Worm (Caenorhabditis elegans): Measurements from ENCODE around the gene ipla-2.

ipla-2 gene

ce11 chrX:9837989-9838541, at the start of gene ipla-2:
Gene ipla-2, minus strand, starts transcription at chrX:9838039.
- no peak for TF ChIP-seq hnd-1 (tag; optimal IDR thresholded peaks at IDR 0.05)
- TF ChIP-seq F13C5.2 (tag; optimal IDR thresholded peaks at IDR 0.05): peak; percentile 47

- no peak for TF ChIP-seq tra-4 (tag; optimal IDR thresholded peaks at IDR 0.05)
These were observed 46.0 kb upstream of the ipla-2 start, which contains the start of gene mrp-4 for ce11 chrX:9883837-9884324. Gene mrp-4, plus strand, starts transcription at chrX:9884274.

ce11 chrX:9882572-9882971, 44.7 kb upstream of the ipla-2 start:
- TF ChIP-seq aly-1 (tag; optimal IDR thresholded peaks at IDR 0.05) (no peak), tra-4 (tag; optimal IDR thresholded peaks at IDR 0.05) (no peak), ama-1 (optimal IDR thresholded peaks at IDR 0.05) (no peak), hmg-4 (GFP tag; optimal IDR thresholded peaks at IDR 0.05) (no peak), hmbx-1 (tag; optimal IDR thresholded peaks at IDR 0.05) (no peak), hnd-1 (tag; optimal IDR thresholded peaks at IDR 0.05) (no peak), ets-7 (tag; optimal IDR thresholded peaks at IDR 0.05) (no peak), tbx-11 (GFP tag; IDR thresholded peaks at IDR 0.05) (no peak), ceh-13 (GFP tag; optimal IDR thresholded peaks at IDR 0.05) (no peak), pes-1 (GFP tag; IDR thresholded peaks at IDR 0.05) (no peak), tbx-37 (GFP tag; conservative IDR thresholded peaks at IDR 0.05) (no peak), F13C5.2 (tag; optimal IDR thresholded peaks at IDR 0.05) (no peak)

ce11 chrX:9882112-9882511, 44.3 kb upstream of the ipla-2 start, which contains the start of gene glo-1:
Gene glo-1, minus strand, starts transcription at chrX:9882212.
- TF ChIP-seq tbx-37 (GFP tag; conservative IDR thresholded peaks at IDR 0.05): no peak
- no peak for TF ChIP-seq B0310.2 (tag; optimal IDR thresholded peaks at IDR 0.05)
- TF ChIP-seq ama-1 (optimal IDR thresholded peaks at IDR 0.05): no peak
- no peak for TF ChIP-seq flt-1 (GFP tag; IDR thresholded peaks at IDR 0.05)
- no peak for TF ChIP-seq aly-1 (tag; optimal IDR thresholded peaks at IDR 0.05)
- TF ChIP-seq ets-7 (tag; optimal IDR thresholded peaks at IDR 0.05): no peak
- TF ChIP-seq ceh-13 (GFP tag; optimal IDR thresholded peaks at IDR 0.05): no peak
- TF ChIP-seq scrt-1 (GFP tag; IDR thresholded peaks at IDR 0.05): no peak
- TF ChIP-seq hnd-1 (tag; optimal IDR thresholded peaks at IDR 0.05): no peak
- TF ChIP-seq F13C5.2 (tag; optimal IDR thresholded peaks at IDR 0.05): no peak
- TF ChIP-seq pes-1 (GFP tag; IDR thresholded peaks at IDR 0.05): no peak
- TF ChIP-seq sea-1 (GFP tag; conservative IDR thresholded peaks at IDR 0.05): no peak
- no peak for TF ChIP-seq ceh-36 (tag; optimal IDR thresholded peaks at IDR 0.05)
- no peak for TF ChIP-seq hmbx-1 (tag; optimal IDR thresholded peaks at IDR 0.05)
- no peak for TF ChIP-seq hmg-4 (GFP tag; optimal IDR thresholded peaks at IDR 0.05)
- TF ChIP-seq tra-4 (tag; optimal IDR thresholded peaks at IDR 0.05): no peak
- no peak for TF ChIP-seq tbx-11 (GFP tag; IDR thresholded peaks at IDR 0.05)

- TF ChIP-seq tra-4 (tag; optimal IDR thresholded peaks at IDR 0.05) (no peak), hmbx-1 (tag; optimal IDR thresholded peaks at IDR 0.05) (no peak)
These were observed 39.3 kb upstream of the ipla-2 start, which contains the start of gene R07B1.9 for ce11 chrX:9877117-9877516. Gene R07B1.9, plus strand, starts transcription at chrX:9877417.

- TF ChIP-seq pes-1 (GFP tag; IDR thresholded peaks at IDR 0.05) (no peak), scrt-1 (GFP tag; IDR thresholded peaks at IDR 0.05) (no peak), F13C5.2 (tag; optimal IDR thresholded peaks at IDR 0.05) (no peak), hmg-4 (GFP tag; optimal IDR thresholded peaks at IDR 0.05) (no peak), aly-1 (tag; optimal IDR thresholded peaks at IDR 0.05) (no peak), sea-1 (GFP tag; conservative IDR thresholded peaks at IDR 0.05) (no peak), hmbx-1 (tag; optimal IDR thresholded peaks at IDR 0.05) (no peak), flt-1 (GFP tag; IDR thresholded peaks at IDR 0.05) (no peak), B0310.2 (tag; optimal IDR thresholded peaks at IDR 0.05) (no peak), ceh-36 (tag; optimal IDR thresholded peaks at IDR 0.05) (no peak), hnd-1 (tag; optimal IDR thresholded peaks at IDR 0.05) (no peak), tra-4 (tag; optimal IDR thresholded peaks at IDR 0.05) (no peak), ceh-13 (GFP tag; optimal IDR thresholded peaks at IDR 0.05) (no peak), ama-1 (optimal IDR thresholded peaks at IDR 0.05) (no peak), ets-7 (tag; optimal IDR thresholded peaks at IDR 0.05) (no peak)
These were observed 34.7 kb upstream of the ipla-2 start, which contains the start of gene R07B1.8 for ce11 chrX:9872554-9872953. Gene R07B1.8, minus strand, starts transcription at chrX:9872654.

- TF ChIP-seq hnd-1 (tag; optimal IDR thresholded peaks at IDR 0.05) (no peak), tbx-37 (GFP tag; conservative IDR thresholded peaks at IDR 0.05) (no peak), ets-7 (tag; optimal IDR thresholded peaks at IDR 0.05) (no peak), ceh-36 (tag; optimal IDR thresholded peaks at IDR 0.05) (no peak), sea-1 (GFP tag; conservative IDR thresholded peaks at IDR 0.05) (no peak), hmbx-1 (tag; optimal IDR thresholded peaks at IDR 0.05) (no peak), B0310.2 (tag; optimal IDR thresholded peaks at IDR 0.05) (no peak), ceh-13 (GFP tag; optimal IDR thresholded peaks at IDR 0.05) (no peak), tbx-11 (GFP tag; IDR thresholded peaks at IDR 0.05) (no peak), F13C5.2 (tag; optimal IDR thresholded peaks at IDR 0.05) (no peak), scrt-1 (GFP tag; IDR thresholded peaks at IDR 0.05) (no peak), flt-1 (GFP tag; IDR thresholded peaks at IDR 0.05) (no peak), ama-1 (optimal IDR thresholded peaks at IDR 0.05) (no peak), hmg-4 (GFP tag; optimal IDR thresholded peaks at IDR 0.05) (no peak)
These were observed 31.7 kb upstream of the ipla-2 start, which contains the start of gene R07B1.13 for ce11 chrX:9869522-9869921. Gene R07B1.13, plus strand, starts transcription at chrX:9869822.

- TF ChIP-seq ets-7 (tag; optimal IDR thresholded peaks at IDR 0.05) (no peak), hnd-1 (tag; optimal IDR thresholded peaks at IDR 0.05) (no peak), tra-4 (tag; optimal IDR thresholded peaks at IDR 0.05) (no peak), hmbx-1 (tag; optimal IDR thresholded peaks at IDR 0.05) (no peak), hmg-4 (GFP tag; optimal IDR thresholded peaks at IDR 0.05) (no peak)
These were observed 31.0 kb upstream of the ipla-2 start, which contains the start of gene R07B1.7 for ce11 chrX:9868820-9869219. Gene R07B1.7, plus strand, starts transcription at chrX:9869120.

Data from whole organism, early embryonic.